Fruit fly (Drosophila melanogaster) whole organism, embryonic: ENCODE measurements around the gene Cpr.

Source experiments
- B-H1 ChIP-seq: fragments of 200-800 bp; sonication (Bioruptor generic); IDR thresholded peaks from 3 replicates; pipeline ENCODE4 v1.3.6; 2022; ENCODE audit warnings: missing biosample characterization, missing genetic modification characterization
- CG10321 ChIP-seq: fragments of 200-800 bp; sonication (Bioruptor generic); IDR thresholded peaks from 2 replicates; pipeline ENCODE4 v1.3.6; 2022; ENCODE audit warnings: missing biosample characterization, missing genetic modification characterization
- CG11247 ChIP-seq: fragments of 200-800 bp; sonication (Bioruptor generic); IDR thresholded peaks from 2 replicates; pipeline ENCODE4 v1.3.6; 2022; ENCODE audit warnings: missing biosample characterization, missing genetic modification characterization
- CG13894 ChIP-seq: fragments of 200-800 bp; sonication (Bioruptor generic); optimal IDR thresholded peaks from 3 replicates; lab custom pipeline; 2018; ENCODE audit warnings: missing biosample characterization, mild to moderate bottlenecking, missing genetic modification characterization, moderate library complexity
- CG15514 ChIP-seq: fragments of 200-800 bp; sonication (Bioruptor generic); optimal IDR thresholded peaks from 3 replicates; lab custom pipeline; 2017; ENCODE audit warnings: missing biosample characterization, missing genetic modification characterization, mild to moderate bottlenecking, moderate library complexity, missing genetic modification reagents
- CG15601 ChIP-seq: fragments of 200-800 bp; sonication (Bioruptor generic); optimal IDR thresholded peaks from 3 replicates; lab custom pipeline; 2019; ENCODE audit warnings: missing biosample characterization, mild to moderate bottlenecking, missing genetic modification characterization, moderate library complexity
- CG3163 ChIP-seq: fragments of 200-800 bp; sonication (Bioruptor generic); optimal IDR thresholded peaks from 3 replicates; lab custom pipeline; 2016; ENCODE audit warnings: missing biosample characterization, missing genetic modification characterization
- CG3847 ChIP-seq: fragments of 200-800 bp; sonication (Bioruptor generic); IDR thresholded peaks from 2 replicates; pipeline ENCODE4 v1.3.6; 2022; ENCODE audit warnings: missing biosample characterization, missing genetic modification characterization
- CG43689 ChIP-seq: fragments of 200-800 bp; sonication (Bioruptor generic); IDR thresholded peaks from 2 replicates; pipeline ENCODE4 v1.3.6; 2022; ENCODE audit warnings: missing biosample characterization, missing genetic modification characterization
- CG4617 ChIP-seq: fragments of 200-800 bp; sonication (Bioruptor generic); optimal IDR thresholded peaks from 3 replicates; lab custom pipeline; 2016; ENCODE audit warnings: missing biosample characterization, missing genetic modification characterization, borderline replicate concordance
- CG4854 ChIP-seq: fragments of 200-800 bp; sonication (Bioruptor generic); optimal IDR thresholded peaks from 2 replicates; lab custom pipeline; 2016; ENCODE audit warnings: missing biosample characterization, missing genetic modification characterization, inconsistent platforms
- CG6175 ChIP-seq: fragments of 200-800 bp; sonication (Bioruptor generic); IDR thresholded peaks from 3 replicates; pipeline ENCODE4 v1.3.6; 2022; ENCODE audit warnings: missing biosample characterization, missing genetic modification characterization
- CG6272 ChIP-seq: fragments of 200-800 bp; sonication (Bioruptor generic); IDR thresholded peaks from 2 replicates; pipeline ENCODE4 v1.3.6; 2022; ENCODE audit warnings: missing biosample characterization, missing genetic modification characterization
- CG6683 ChIP-seq: fragments of 200-800 bp; sonication (Bioruptor generic); optimal IDR thresholded peaks from 2 replicates; lab custom pipeline; 2017; ENCODE audit warnings: missing biosample characterization, mild to moderate bottlenecking, missing genetic modification characterization, missing genetic modification reagents
- CG6791 ChIP-seq: fragments of 200-800 bp; sonication (Bioruptor generic); IDR thresholded peaks from 3 replicates; pipeline ENCODE4 v1.3.6; 2022; ENCODE audit warnings: missing biosample characterization, missing genetic modification characterization; ENCODE audit not compliant: partially characterized antibody
- CG7357 ChIP-seq: fragments of 200-800 bp; sonication (Bioruptor generic); IDR thresholded peaks from 3 replicates; pipeline ENCODE4 v1.3.6; 2022; ENCODE audit warnings: missing biosample characterization, missing genetic modification characterization
- CG8478 ChIP-seq: fragments of >200 bp; optimal IDR thresholded peaks from 2 replicates; lab custom pipeline; 2018
- Dek ChIP-seq: fragments of 200-800 bp; sonication (Bioruptor generic); optimal IDR thresholded peaks from 3 replicates; lab custom pipeline; 2019; ENCODE audit warnings: missing biosample characterization, mild to moderate bottlenecking, missing genetic modification characterization, moderate library complexity
- Dip2 ChIP-seq: fragments of 200-800 bp; sonication (Bioruptor generic); IDR thresholded peaks from 2 replicates; pipeline ENCODE4 v1.3.6; 2022; ENCODE audit warnings: missing biosample characterization, missing genetic modification characterization
- E2f2 ChIP-seq: fragments of 200-800 bp; sonication (Bioruptor generic); IDR thresholded peaks from 2 replicates; pipeline ENCODE4 v1.3.6; 2022; ENCODE audit warnings: missing biosample characterization, missing genetic modification characterization
- Elba2 ChIP-seq: fragments of 200-800 bp; sonication (Bioruptor generic); optimal IDR thresholded peaks from 3 replicates; lab custom pipeline; 2016; ENCODE audit warnings: missing biosample characterization, missing genetic modification characterization
- H15 ChIP-seq: fragments of 200-800 bp; sonication (Bioruptor generic); IDR thresholded peaks from 3 replicates; pipeline ENCODE4 v1.3.6; 2022; ENCODE audit warnings: missing biosample characterization, missing genetic modification characterization
- Max ChIP-seq: fragments of 200-800 bp; sonication (Bioruptor generic); optimal IDR thresholded peaks from 2 replicates; lab custom pipeline; 2016; ENCODE audit warnings: missing biosample characterization, mild to moderate bottlenecking, missing genetic modification characterization
- Myb ChIP-seq: fragments of 200-800 bp; sonication (Bioruptor generic); optimal IDR thresholded peaks from 2 replicates; lab custom pipeline; 2016; ENCODE audit warnings: missing biosample characterization, missing genetic modification characterization
- NfI ChIP-seq: fragments of 200-800 bp; sonication (Bioruptor generic); optimal IDR thresholded peaks from 3 replicates; lab custom pipeline; 2018; ENCODE audit warnings: missing biosample characterization, mild to moderate bottlenecking, missing genetic modification characterization, moderate library complexity
- Ravus ChIP-seq: fragments of 200-800 bp; sonication (Bioruptor generic); IDR thresholded peaks from 2 replicates; pipeline ENCODE4 v1.3.6; 2022; ENCODE audit warnings: missing biosample characterization, missing genetic modification characterization
- Rfx ChIP-seq: fragments of 200-800 bp; sonication (Bioruptor generic); IDR thresholded peaks from 2 replicates; pipeline ENCODE4 v1.3.6; 2022; ENCODE audit warnings: missing biosample characterization, missing genetic modification characterization
- Rx ChIP-seq: fragments of 200-800 bp; sonication (Bioruptor generic); IDR thresholded peaks from 2 replicates; pipeline ENCODE4 v1.3.6; 2022; ENCODE audit warnings: missing biosample characterization, missing genetic modification characterization
- Sry-δ ChIP-seq: fragments of 200-800 bp; sonication (Bioruptor generic); optimal IDR thresholded peaks from 2 replicates; lab custom pipeline; 2016; ENCODE audit warnings: missing biosample characterization, missing genetic modification characterization
- bsh ChIP-seq, 2 experiments: fragments of 200-800 bp; sonication (Bioruptor generic); optimal IDR thresholded peaks; 2 replicates each; lab custom pipeline; 2017 to 2018; ENCODE audit warnings: mild to moderate bottlenecking in 2 of 2, missing biosample characterization in 2 of 2, missing genetic modification characterization in 2 of 2, moderate library complexity in 1 of 2
- crp ChIP-seq, 2 experiments: fragments of 200-800 bp; sonication (Bioruptor generic); optimal IDR thresholded peaks; 2 replicates in 1 of 2; 3 replicates in 1 of 2; lab custom pipeline; 2017; ENCODE audit warnings: missing biosample characterization in 2 of 2, missing genetic modification characterization in 2 of 2, mild to moderate bottlenecking in 1 of 2, moderate library complexity in 1 of 2
- dmrt11E ChIP-seq: fragments of 200-800 bp; sonication (Bioruptor generic); optimal IDR thresholded peaks from 3 replicates; lab custom pipeline; 2018; ENCODE audit warnings: missing biosample characterization, mild to moderate bottlenecking, missing genetic modification characterization, moderate library complexity
- emc ChIP-seq: fragments of 200-800 bp; sonication (Bioruptor generic); optimal IDR thresholded peaks from 2 replicates; lab custom pipeline; 2016; ENCODE audit warnings: missing biosample characterization, missing genetic modification characterization
- en ChIP-seq: fragments of 200-800 bp; sonication (Bioruptor generic); optimal IDR thresholded peaks from 2 replicates; lab custom pipeline; 2016; ENCODE audit warnings: missing biosample characterization, missing genetic modification characterization
- esg ChIP-seq: fragments of 200-800 bp; sonication (Bioruptor generic); conservative IDR thresholded peaks from 2 replicates; pipeline ENCODE4 v1.3.6; 2022; ENCODE audit warnings: missing biosample characterization, missing genetic modification characterization
- exex ChIP-seq: fragments of 200-800 bp; sonication (Bioruptor generic); optimal IDR thresholded peaks from 4 replicates; lab custom pipeline; 2018; ENCODE audit warnings: missing biosample characterization, mild to moderate bottlenecking, missing genetic modification characterization, moderate library complexity
- gce ChIP-seq: fragments of 200-800 bp; sonication (Bioruptor generic); IDR thresholded peaks from 3 replicates; pipeline ENCODE4 v1.3.6; 2022; ENCODE audit warnings: missing biosample characterization, missing genetic modification characterization
- gcm2 ChIP-seq: fragments of 200-800 bp; sonication (Bioruptor generic); optimal IDR thresholded peaks from 2 replicates; lab custom pipeline; 2016; ENCODE audit warnings: missing biosample characterization, missing genetic modification characterization
- ken ChIP-seq: fragments of 200-800 bp; sonication (Bioruptor generic); IDR thresholded peaks from 3 replicates; pipeline ENCODE4 v1.3.6; 2022; ENCODE audit warnings: missing biosample characterization, missing genetic modification characterization
- lmd ChIP-seq: fragments of 200-800 bp; sonication (Bioruptor generic); IDR thresholded peaks from 2 replicates; pipeline ENCODE4 v1.3.6; 2022; ENCODE audit warnings: missing biosample characterization, missing genetic modification characterization
- lov ChIP-seq, 2 experiments: fragments of 200-800 bp in 1 of 2; fragments of >200 bp in 1 of 2; sonication (Bioruptor generic) in 1 of 2; IDR thresholded peaks in 1 of 2; optimal IDR thresholded peaks in 1 of 2; 2 replicates in 1 of 2; 3 replicates in 1 of 2; pipeline versions ENCODE4 v1.3.6 to Lab custom; 2017 to 2022; ENCODE audit warnings: missing biosample characterization in 1 of 2, missing genetic modification characterization in 1 of 2
- mld ChIP-seq: fragments of 200-800 bp; sonication (Bioruptor generic); IDR thresholded peaks from 3 replicates; pipeline ENCODE4 v1.3.6; 2022; ENCODE audit warnings: missing biosample characterization, missing genetic modification characterization; ENCODE audit not compliant: partially characterized antibody
- sd ChIP-seq: fragments of 200-800 bp; sonication (Bioruptor generic); optimal IDR thresholded peaks from 3 replicates; lab custom pipeline; 2018; ENCODE audit warnings: missing biosample characterization, mild to moderate bottlenecking, missing genetic modification characterization, moderate library complexity
- so ChIP-seq: fragments of 200-800 bp; sonication (Bioruptor generic); IDR thresholded peaks from 3 replicates; pipeline ENCODE4 v1.3.6; 2022; ENCODE audit warnings: missing biosample characterization, missing genetic modification characterization
- tll ChIP-seq, 2 experiments: fragments of 200-800 bp in 1 of 2; fragments of >200 bp in 1 of 2; sonication (Bioruptor generic) in 1 of 2; optimal IDR thresholded peaks; 2 replicates each; lab custom pipeline; 2017 to 2019; ENCODE audit warnings: missing biosample characterization in 2 of 2, missing genetic modification characterization in 2 of 2, mild to moderate bottlenecking in 1 of 2, moderate library complexity in 1 of 2

Gene Cpr

dm6 chr2L:6343084-6343873, 4.6 kb downstream of the Cpr start (continued):
- TF ChIP-seq B-H1 (GFP tag; lab: Robert Waterston, UW) (no peak), lov (optimal IDR thresholded peaks at IDR 0.05; lab: Kevin White, UChicago) (no peak), lov (GFP tag; IDR thresholded peaks at IDR 0.05; lab: Robert Waterston, UW) (no peak), emc (GFP tag; lab: Kevin White, UChicago) (no peak), sd (tag; lab: Kevin White, UChicago) (peak; percentile 98), Ravus (no peak), bsh (GFP tag; optimal IDR thresholded peaks at IDR 0.05; lab: Kevin White, UChicago) (no peak), Elba2 (GFP tag; lab: Kevin White, UChicago) (peak; percentile 85), so (GFP tag; lab: Robert Waterston, UW) (no peak), CG8478 (lab: Kevin White, UChicago) (no peak), E2f2 (GFP tag; lab: Robert Waterston, UW) (peak; percentile 99), Max (GFP tag; lab: Kevin White, UChicago) (peak; percentile 73), CG3163 (no peak), CG3847 (peak; percentile 44), Myb (GFP tag; lab: Kevin White, UChicago) (peak; percentile 34), CG6683 (GFP tag; lab: Kevin White, UChicago) (no peak), CG6175 (0 out of 3 replicates have a peak, but pooled peaks have one; percentile 43), CG11247 (no peak), CG4617 (GFP tag; lab: Kevin White, UChicago) (no peak), CG15601 (peak; percentile 80), CG13894 (no peak), gce (GFP tag; lab: Robert Waterston, UW) (no peak; the same call in 2 of the 3 replicates), Rfx (peak; percentile 60)

DNA sequence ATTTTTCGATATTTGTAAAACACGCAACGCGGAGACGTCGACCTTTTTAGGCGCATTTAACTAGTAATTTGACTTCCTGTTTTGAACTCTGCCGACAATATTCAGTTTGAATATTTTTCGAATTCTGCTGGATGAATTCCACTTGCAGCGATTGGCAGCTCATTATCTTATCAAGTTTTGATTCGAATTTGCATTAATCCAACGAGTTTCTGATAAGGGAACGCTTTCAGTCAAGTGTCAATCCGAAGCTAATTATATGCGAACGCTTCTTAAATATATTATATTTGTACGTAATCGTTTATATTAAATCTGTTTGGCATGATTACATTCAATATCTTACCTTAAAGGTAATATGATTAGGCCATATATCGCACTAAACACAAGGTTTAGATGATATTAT, 9.7 kb downstream of the Cpr start, which contains the start of gene CG9497:
TSS of gene CG9497 (minus strand) at position 101 of the 400 bp plus-strand sequence.
- TF ChIP-seq NfI (GFP tag; lab: Kevin White, UChicago) (no peak), exex (tag; lab: Kevin White, UChicago) (peak; percentile 22), mld (GFP tag; lab: Robert Waterston, UW) (no peak)

- TF ChIP-seq CG6791 (GFP tag; lab: Robert Waterston, UW), result no peak
- TF ChIP-seq NfI (GFP tag; lab: Kevin White, UChicago), result peak; percentile 73
- TF ChIP-seq dmrt11E (tag; lab: Kevin White, UChicago), result no peak
- TF ChIP-seq lmd (GFP tag; lab: Robert Waterston, UW), result peak; percentile 72
- TF ChIP-seq tll (GFP tag; optimal IDR thresholded peaks at IDR 0.05; lab: Kevin White, UChicago), result no peak
- no peak for TF ChIP-seq CG43689 (GFP tag; lab: Robert Waterston, UW)
- no peak for TF ChIP-seq en (GFP tag; lab: Kevin White, UChicago)
- TF ChIP-seq CG7357 (GFP tag; lab: Robert Waterston, UW), result peak; percentile 69
- no peak for TF ChIP-seq Sry-δ (GFP tag; lab: Kevin White, UChicago)
- peak; percentile 42; the same call in 1 of the 2 replicates for TF ChIP-seq CG6272 (GFP tag; lab: Robert Waterston, UW)
- TF ChIP-seq H15, result peak; percentile 63; the same call in 2 of the 3 replicates
- TF ChIP-seq Rx (GFP tag; lab: Robert Waterston, UW), result peak; percentile 66
- peak; percentile 94 for TF ChIP-seq Dek
- TF ChIP-seq CG10321 (GFP tag; lab: Robert Waterston, UW), result peak; percentile 49; the same call in 1 of the 2 replicates
- TF ChIP-seq gcm2, result no peak
- peak; percentile 75 for TF ChIP-seq CG15514 (GFP tag; lab: Kevin White, UChicago)
- TF ChIP-seq ken, result no peak
- TF ChIP-seq CG4854, result no peak
- TF ChIP-seq Dip2 (GFP tag; lab: Robert Waterston, UW), result no peak
- no peak for TF ChIP-seq crp (GFP tag; optimal IDR thresholded peaks at IDR 0.05; lab: Kevin White, UChicago)
- peak; percentile 81 for TF ChIP-seq esg (GFP tag; lab: Robert Waterston, UW)
These were observed 12.6 kb downstream of the Cpr start, which contains the start of gene CG9498 for dm6 chr2L:6350984-6351808. Gene CG9498 (minus strand): TSS chr2L:6351034.
